Fruit fly (Drosophila melanogaster): Measurements from ENCODE around the gene HLH3B.

DNA sequence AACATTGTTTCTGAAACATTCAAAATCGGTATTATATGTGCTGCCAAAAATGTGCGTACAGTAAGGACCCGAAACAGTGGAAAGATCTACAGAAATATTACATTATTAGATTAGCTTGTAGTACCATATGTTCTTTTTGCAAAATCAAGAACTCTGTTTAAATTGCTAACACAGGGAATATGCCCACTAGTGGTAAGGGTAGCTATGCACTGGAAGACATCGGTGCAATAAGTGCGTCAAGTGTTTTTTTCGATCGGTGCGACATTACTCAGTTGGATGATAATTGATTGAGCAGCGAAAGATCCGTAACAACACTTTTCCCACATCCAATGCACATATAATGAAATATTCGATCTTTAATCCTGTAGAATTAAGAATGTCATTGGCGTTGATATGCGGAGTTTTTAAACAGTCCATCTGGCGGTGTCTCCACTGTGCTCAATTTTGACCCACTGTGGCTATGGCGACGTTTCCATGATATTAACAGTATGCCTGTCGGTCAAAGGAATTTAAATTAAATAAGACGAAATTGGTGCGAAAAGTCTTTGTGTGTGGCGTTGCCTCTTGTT, 46.4 kb downstream of the HLH3B start:
- TF ChIP-seq psq (optimal IDR thresholded peaks at IDR 0.05) (no peak), insv (optimal IDR thresholded peaks at IDR 0.05) (no peak), Myc (optimal IDR thresholded peaks at IDR 0.05) (no peak), ttk (optimal IDR thresholded peaks at IDR 0.05) (no peak)
